Worm (Caenorhabditis elegans) whole organism, early embryonic: ENCODE results near the gene K02D3.1.

Experiments
- B0310.2 ChIP-seq: sonication (generic microtip); optimal IDR thresholded peaks from 2 replicates; lab custom pipeline; 2016; ENCODE audit warnings: mild to moderate bottlenecking, missing genetic modification characterization, missing compliant biosample characterization
- F13C5.2 ChIP-seq: sonication (generic microtip); optimal IDR thresholded peaks from 2 replicates; lab custom pipeline; 2017; ENCODE audit warnings: mild to moderate bottlenecking, missing genetic modification characterization, inconsistent platforms, missing compliant biosample characterization
- aly-1 ChIP-seq: sonication (generic microtip); optimal IDR thresholded peaks from 2 replicates; lab custom pipeline; 2016; ENCODE audit warnings: missing genetic modification characterization, missing compliant biosample characterization
- ama-1 ChIP-seq: fragments of 150-350 bp; optimal IDR thresholded peaks from 2 replicates; lab custom pipeline; 2014
- ceh-13 ChIP-seq: fragments of 200-800 bp; sonication (Bioruptor generic); optimal IDR thresholded peaks from 2 replicates; lab custom pipeline; 2018; ENCODE audit warnings: mild to moderate bottlenecking, missing genetic modification characterization, missing compliant biosample characterization
- ceh-36 ChIP-seq: sonication (generic microtip); optimal IDR thresholded peaks from 2 replicates; lab custom pipeline; 2016; ENCODE audit warnings: missing genetic modification characterization, inconsistent platforms, missing compliant biosample characterization
- ets-7 ChIP-seq: sonication (generic microtip); optimal IDR thresholded peaks from 2 replicates; lab custom pipeline; 2016; ENCODE audit warnings: missing genotype, missing genetic modification characterization, missing compliant biosample characterization
- flt-1 ChIP-seq: fragments of 200-800 bp; sonication (Bioruptor generic); IDR thresholded peaks from 2 replicates; pipeline ENCODE4 v1.3.6; 2022; ENCODE audit warnings: missing genetic modification characterization, missing compliant biosample characterization
- hmbx-1 ChIP-seq: sonication (generic microtip); optimal IDR thresholded peaks from 2 replicates; lab custom pipeline; 2016; ENCODE audit warnings: mild to moderate bottlenecking, missing genetic modification characterization, missing compliant biosample characterization
- hmg-4 ChIP-seq: fragments of 200-800 bp; sonication (Bioruptor generic); optimal IDR thresholded peaks from 2 replicates; lab custom pipeline; 2018; ENCODE audit warnings: mild to moderate bottlenecking, missing genetic modification characterization, missing compliant biosample characterization
- hnd-1 ChIP-seq: sonication (generic microtip); optimal IDR thresholded peaks from 2 replicates; lab custom pipeline; 2016; ENCODE audit warnings: missing genetic modification characterization, missing compliant biosample characterization
- pes-1 ChIP-seq: fragments of 200-800 bp; sonication (Bioruptor generic); IDR thresholded peaks from 2 replicates; pipeline ENCODE4 v1.3.6; 2022; ENCODE audit warnings: missing genetic modification reagents, missing genetic modification characterization, missing compliant biosample characterization
- scrt-1 ChIP-seq: fragments of 200-800 bp; sonication (Bioruptor generic); IDR thresholded peaks from 2 replicates; pipeline ENCODE4 v1.3.6; 2022; ENCODE audit warnings: missing genetic modification characterization, missing compliant biosample characterization
- sea-1 ChIP-seq: fragments of 200-800 bp; sonication (Bioruptor generic); conservative IDR thresholded peaks from 2 replicates; pipeline ENCODE4 v1.3.6; 2022; ENCODE audit warnings: missing genetic modification characterization, missing compliant biosample characterization
- tbx-11 ChIP-seq: fragments of 200-800 bp; sonication (Bioruptor generic); IDR thresholded peaks from 2 replicates; pipeline ENCODE4 v1.3.6; 2022; ENCODE audit warnings: missing genetic modification characterization, missing compliant biosample characterization
- tbx-37 ChIP-seq: fragments of 200-800 bp; sonication (Bioruptor generic); conservative IDR thresholded peaks from 2 replicates; pipeline ENCODE4 v1.3.6; 2022; ENCODE audit warnings: missing genetic modification reagents, missing genetic modification characterization, missing compliant biosample characterization
- tra-4 ChIP-seq: sonication (generic microtip); optimal IDR thresholded peaks from 2 replicates; lab custom pipeline; 2017; ENCODE audit warnings: missing genetic modification characterization, missing compliant biosample characterization

K02D3.1 gene

ce11 chrX:13714710-13715109 is 8.0 kb downstream of the K02D3.1 start:
- TF ChIP-seq pes-1 (GFP tag; lab: Robert Waterston, UW), result peak; percentile 70; the same call in 1 of the 2 replicates
- no peak for TF ChIP-seq tbx-11 (GFP tag; lab: Robert Waterston, UW)
- no peak for TF ChIP-seq tbx-37 (GFP tag; lab: Robert Waterston, UW)
- TF ChIP-seq ceh-36 (tag; lab: Kevin White, UChicago), result peak; percentile 25
- TF ChIP-seq scrt-1 (GFP tag; lab: Robert Waterston, UW), result no peak

DNA sequence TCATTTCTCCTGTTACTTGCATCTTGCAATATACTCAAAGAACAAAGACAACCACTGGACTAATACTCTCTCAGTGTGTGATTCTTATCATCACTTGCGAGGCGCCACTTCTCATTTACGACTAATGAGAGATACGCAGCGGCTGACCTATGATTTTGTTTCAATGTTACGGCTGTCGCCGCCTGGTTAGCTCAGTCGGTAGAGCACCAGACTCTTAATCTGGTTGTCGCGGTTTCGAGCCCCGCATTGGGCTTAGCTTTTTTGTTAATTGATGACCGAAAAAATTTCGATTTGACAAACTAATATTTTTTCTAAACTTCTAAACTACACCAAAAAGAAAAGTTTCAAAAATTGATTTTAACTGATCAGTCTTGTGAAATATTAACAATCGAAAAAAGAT is 9.6 kb downstream of the K02D3.1 start:
- 0 out of 2 replicates have a peak, but pooled peaks have one; percentile 22 for TF ChIP-seq sea-1 (GFP tag; lab: Robert Waterston, UW)
- TF ChIP-seq B0310.2, result no peak
- peak; percentile 61; the same call in 1 of the 2 replicates for TF ChIP-seq scrt-1 (GFP tag; lab: Robert Waterston, UW)

- TF ChIP-seq tbx-37 (GFP tag; lab: Robert Waterston, UW) (no peak), hmg-4 (GFP tag; lab: Kevin White, UChicago) (no peak), tbx-11 (GFP tag; lab: Robert Waterston, UW) (no peak), flt-1 (no peak), hnd-1 (no peak), tra-4 (tag; lab: Kevin White, UChicago) (no peak), ets-7 (tag; lab: Kevin White, UChicago) (no peak), sea-1 (GFP tag; lab: Robert Waterston, UW) (no peak), scrt-1 (GFP tag; lab: Robert Waterston, UW) (no peak), ceh-13 (GFP tag; lab: Kevin White, UChicago) (no peak), B0310.2 (no peak)
Observed at ce11 chrX:13717053-13717671, 10.5 kb downstream of the K02D3.1 start, which contains the start of gene shc-3. Gene shc-3 (plus strand): TSS chrX:13717536.

ce11 chrX:13722821-13723220 is 16.1 kb downstream of the K02D3.1 start, which contains the start of gene poml-1:
Gene poml-1 (minus strand): TSS chrX:13722921.
- TF ChIP-seq pes-1 (GFP tag; lab: Robert Waterston, UW) (no peak), hnd-1 (no peak), tbx-11 (GFP tag; lab: Robert Waterston, UW) (no peak), sea-1 (GFP tag; lab: Robert Waterston, UW) (no peak), F13C5.2 (no peak), ceh-13 (GFP tag; lab: Kevin White, UChicago) (no peak), tbx-37 (GFP tag; lab: Robert Waterston, UW) (no peak), flt-1 (no peak), aly-1 (tag; lab: Kevin White, UChicago) (no peak), B0310.2 (no peak), hmg-4 (GFP tag; lab: Kevin White, UChicago) (no peak), hmbx-1 (tag; lab: Kevin White, UChicago) (no peak), scrt-1 (GFP tag; lab: Robert Waterston, UW) (no peak), ama-1 (lab: Kevin White, UChicago) (no peak), tra-4 (tag; lab: Kevin White, UChicago) (no peak), ceh-36 (tag; lab: Kevin White, UChicago) (no peak)

DNA sequence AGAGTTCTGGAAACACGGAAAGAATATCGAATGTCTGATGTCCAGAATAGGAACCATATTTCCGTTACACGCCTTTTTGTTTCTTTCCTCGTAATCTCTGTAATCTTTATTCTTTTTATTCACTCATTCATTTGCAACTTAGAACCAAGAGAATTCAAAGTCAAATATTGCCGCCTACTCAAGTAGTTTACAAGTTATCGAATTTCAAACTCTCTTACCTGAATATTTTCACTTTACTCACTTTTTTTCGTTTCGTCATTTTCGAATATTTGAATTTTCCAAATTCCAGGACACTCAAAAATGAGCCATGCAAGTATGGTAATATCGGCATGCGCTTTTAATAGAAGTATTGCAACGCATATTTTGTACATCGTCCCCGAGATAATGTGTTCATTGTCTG is 17.7 kb downstream of the K02D3.1 start, which contains the start of gene K11E4.6:
Gene K11E4.6 (plus strand): TSS at position 301 of the 400 bp plus-strand sequence.
- TF ChIP-seq F13C5.2 (no peak), ets-7 (tag; lab: Kevin White, UChicago) (no peak), ama-1 (lab: Kevin White, UChicago) (no peak), hmg-4 (GFP tag; lab: Kevin White, UChicago) (no peak), scrt-1 (GFP tag; lab: Robert Waterston, UW) (no peak), hmbx-1 (tag; lab: Kevin White, UChicago) (no peak), B0310.2 (no peak), ceh-13 (GFP tag; lab: Kevin White, UChicago) (no peak), tbx-11 (GFP tag; lab: Robert Waterston, UW) (no peak), pes-1 (GFP tag; lab: Robert Waterston, UW) (no peak), flt-1 (no peak), hnd-1 (no peak), tbx-37 (GFP tag; lab: Robert Waterston, UW) (no peak)

DNA sequence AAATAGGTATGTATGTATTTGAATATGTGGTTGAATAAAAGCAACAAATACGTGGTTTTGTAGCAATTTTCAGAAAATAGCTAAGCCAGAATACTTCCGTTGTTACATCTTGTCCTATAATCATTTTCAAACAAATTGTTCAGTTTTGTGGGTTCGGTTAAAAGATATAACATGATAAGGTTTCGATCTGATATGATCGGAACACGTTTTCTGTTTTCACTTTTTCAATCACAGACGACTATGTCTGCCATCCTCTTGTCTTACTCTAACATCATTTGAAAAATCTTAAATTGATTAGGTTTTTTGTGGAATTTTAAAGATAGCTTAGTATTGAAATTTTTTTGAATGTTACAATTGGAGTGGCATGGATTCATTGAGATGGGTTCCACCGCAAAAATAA is 19.6 kb downstream of the K02D3.1 start:
- no peak for TF ChIP-seq scrt-1 (GFP tag; lab: Robert Waterston, UW)
- TF ChIP-seq aly-1 (tag; lab: Kevin White, UChicago), result no peak

DNA sequence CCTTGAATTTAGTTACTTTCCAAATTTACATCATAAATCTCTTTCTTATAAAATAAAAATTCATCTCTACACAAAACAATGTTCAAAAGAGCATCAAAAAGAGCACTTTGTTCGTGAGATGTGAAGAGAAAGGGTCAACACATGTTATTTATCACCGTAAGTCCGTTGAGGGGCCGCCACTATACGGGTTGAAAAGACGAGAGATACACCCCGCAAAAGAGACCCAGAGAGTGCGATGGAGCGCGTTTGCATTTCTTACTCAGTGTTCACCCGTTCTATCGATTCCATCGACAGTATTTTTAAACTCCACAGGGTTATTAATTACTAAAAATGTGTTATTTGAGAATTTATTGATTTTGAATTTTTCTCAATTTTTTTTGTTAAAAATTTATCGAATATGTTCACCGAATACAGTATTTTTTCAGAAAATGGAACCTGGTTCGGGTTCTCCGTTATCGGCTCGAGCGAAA is 20.2 kb downstream of the K02D3.1 start, which contains the start of gene pix-1:
Gene pix-1 (plus strand): TSS at position 420 of the 470 bp plus-strand sequence.
- no peak for TF ChIP-seq scrt-1 (GFP tag; lab: Robert Waterston, UW)
- no peak for TF ChIP-seq tbx-37 (GFP tag; lab: Robert Waterston, UW)
- TF ChIP-seq hmbx-1 (tag; lab: Kevin White, UChicago), result no peak
- TF ChIP-seq flt-1, result no peak
- TF ChIP-seq F13C5.2, result no peak
- TF ChIP-seq ceh-13 (GFP tag; lab: Kevin White, UChicago), result no peak
- TF ChIP-seq sea-1 (GFP tag; lab: Robert Waterston, UW), result no peak
- no peak for TF ChIP-seq hnd-1
- no peak for TF ChIP-seq B0310.2
- TF ChIP-seq hmg-4 (GFP tag; lab: Kevin White, UChicago), result no peak
- no peak for TF ChIP-seq aly-1 (tag; lab: Kevin White, UChicago)
- TF ChIP-seq ceh-36 (tag; lab: Kevin White, UChicago), result no peak
- TF ChIP-seq pes-1 (GFP tag; lab: Robert Waterston, UW), result no peak
- TF ChIP-seq ama-1 (lab: Kevin White, UChicago), result no peak
